Fruit fly (Drosophila melanogaster): ENCODE data around the gene pigs.
A peak's percentile ranks its signal among the peaks of the same experiment; 100 is the strongest.

dm6 chrX:6656626-6657558 is 57.0 kb downstream of the pigs start:
- TF ChIP-seq rn (GFP tag; IDR thresholded peaks at IDR 0.05) (no peak), CG4496 (GFP tag; IDR thresholded peaks at IDR 0.05) (no peak), fd96Ca (GFP tag; IDR thresholded peaks at IDR 0.05) (no peak), CG17806 (tag; optimal IDR thresholded peaks at IDR 0.05) (peak; percentile 27), Snoo (tag; optimal IDR thresholded peaks at IDR 0.05) (peak; percentile 21)
